In the genomic region with DNA sequence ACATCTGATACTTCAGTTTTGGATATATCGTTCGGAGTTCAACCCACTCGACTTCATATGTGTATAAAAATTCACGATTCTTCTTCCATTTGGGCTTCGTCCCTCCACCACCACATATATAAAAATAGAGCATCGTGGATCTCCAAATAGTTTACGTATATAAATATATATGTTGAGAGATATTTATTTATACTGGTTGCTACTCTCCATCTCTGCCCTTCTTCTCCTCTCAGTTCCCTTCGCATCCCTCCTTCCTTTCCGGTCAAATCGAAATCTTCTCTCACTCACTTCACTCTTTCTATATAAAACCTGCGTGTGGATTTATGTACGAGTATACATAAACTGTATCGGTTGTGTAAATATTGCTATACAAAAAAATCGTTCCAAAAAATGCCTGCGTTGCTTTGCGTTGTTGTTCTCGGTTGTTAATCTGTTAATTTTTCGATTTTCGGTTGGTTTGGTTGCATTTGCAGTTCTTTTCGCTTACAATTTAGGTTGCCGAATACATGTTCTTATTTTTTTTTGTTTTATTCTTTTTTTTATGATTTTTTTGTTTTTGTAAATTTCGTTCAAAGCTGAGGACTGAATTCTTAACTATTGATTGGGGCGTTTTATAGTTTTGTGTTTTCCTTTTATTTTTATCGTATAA, we compare ENCODE assay signal across 4 fruit fly cellular contexts.
TF ChIP-seq lines count a peak whose summit lies in the region.

No protein-coding gene starts in this region.

- TF ChIP-seq CTCF in whole organism, embryonic (GFP tag; optimal IDR thresholded peaks at IDR 0.05; lab: Kevin White, UChicago), result no peak

TF ChIP-seq in whole organism, adult, 20 proteins besides CTCF, POLR2A, EP300 and RAD21:
- TF ChIP-seq Mnt (GFP tag; optimal IDR thresholded peaks at IDR 0.05; lab: Kevin White, UChicago), result no peak
- TF ChIP-seq cic (GFP tag; optimal IDR thresholded peaks at IDR 0.05; lab: Kevin White, UChicago), result no peak
- no peak for TF ChIP-seq CG1620 (GFP tag; optimal IDR thresholded peaks at IDR 0.05; lab: Kevin White, UChicago)
- TF ChIP-seq tj (GFP tag; optimal IDR thresholded peaks at IDR 0.05; lab: Kevin White, UChicago), result peak; percentile 88
- TF ChIP-seq kay (GFP tag; lab: Kevin White, UChicago; ENCODE audit: borderline replicate concordance), result peak; percentile 57
- no peak for TF ChIP-seq toe (GFP tag; optimal IDR thresholded peaks at IDR 0.05; lab: Kevin White, UChicago)

TF ChIP-seq in whole organism, embryonic, 481 proteins besides CTCF, POLR2A, EP300 and RAD21:
- TF ChIP-seq CG11398 (GFP tag; optimal IDR thresholded peaks at IDR 0.05; lab: Kevin White, UChicago), result no peak
- TF ChIP-seq CG12769 (tag; optimal IDR thresholded peaks at IDR 0.05; lab: Kevin White, UChicago), result peak; percentile 70
- peak; percentile 20; the same call in 1 of the 2 replicates for TF ChIP-seq CG32767 (GFP tag; IDR thresholded peaks at IDR 0.05; lab: Robert Waterston, UW)
- TF ChIP-seq ftz-f1 (GFP tag; optimal IDR thresholded peaks at IDR 0.05; lab: Kevin White, UChicago), result no peak
- TF ChIP-seq ci (GFP tag; IDR thresholded peaks at IDR 0.05; lab: Robert Waterston, UW), result 0 out of 3 replicates have a peak, but pooled peaks have one; percentile 18
- no peak for TF ChIP-seq CG30020 (tag; optimal IDR thresholded peaks at IDR 0.05; lab: Kevin White, UChicago)
- peak; percentile 29; the same call in 1 of the 3 replicates for TF ChIP-seq CG2199 (GFP tag; IDR thresholded peaks at IDR 0.05; lab: Robert Waterston, UW)
- TF ChIP-seq Dip3 (GFP tag; optimal IDR thresholded peaks at IDR 0.05; lab: Kevin White, UChicago), result no peak
- 0 out of 2 replicates have a peak, but pooled peaks have one; percentile 19 for TF ChIP-seq CG31441 (GFP tag; IDR thresholded peaks at IDR 0.05; lab: Robert Waterston, UW)
- peak; percentile 30 for TF ChIP-seq sd (tag; optimal IDR thresholded peaks at IDR 0.05; lab: Kevin White, UChicago)
- no peak for TF ChIP-seq Sry-β (GFP tag; optimal IDR thresholded peaks at IDR 0.05; lab: Kevin White, UChicago)
- TF ChIP-seq odd (GFP tag; optimal IDR thresholded peaks at IDR 0.05; lab: Kevin White, UChicago), result no peak
- no peak for TF ChIP-seq CG15011 (GFP tag; optimal IDR thresholded peaks at IDR 0.05; lab: Kevin White, UChicago)
- TF ChIP-seq crol (GFP tag; IDR thresholded peaks at IDR 0.05; lab: Robert Waterston, UW), result peak; percentile 69; the same call in 1 of the 2 replicates
- peak; percentile 30 to 58 for TF ChIP-seq Trl (optimal IDR thresholded peaks at IDR 0.05; lab: Kevin White, UChicago)
- no peak for TF ChIP-seq Trl (GFP tag; optimal IDR thresholded peaks at IDR 0.05; lab: Kevin White, UChicago)
- peak in 1 of 2 experiments; percentile 41 for TF ChIP-seq Pdp1 (GFP tag; optimal IDR thresholded peaks at IDR 0.05; lab: Kevin White, UChicago)
- TF ChIP-seq z (GFP tag; IDR thresholded peaks at IDR 0.05; lab: Robert Waterston, UW), result peak; percentile 78
TF ChIP-seq in whole organism, embryonic: peak in this region for 10.

TF ChIP-seq in whole organism, prepupa, 60 proteins besides CTCF, POLR2A, EP300 and RAD21:
- TF ChIP-seq pdm3 (GFP tag; optimal IDR thresholded peaks at IDR 0.05; lab: Kevin White, UChicago) (no peak), Eip78C (GFP tag; lab: Kevin White, UChicago) (peak; percentile 39)

TF ChIP-seq in whole organism, pupa, 21 proteins besides CTCF, POLR2A, EP300 and RAD21:
- TF ChIP-seq Pif1B (GFP tag; optimal IDR thresholded peaks at IDR 0.05; lab: Kevin White, UChicago) (no peak), fd96Ca (GFP tag; IDR thresholded peaks at IDR 0.05; lab: Robert Waterston, UW) (no peak), EcR (GFP tag; optimal IDR thresholded peaks at IDR 0.05; lab: Kevin White, UChicago) (peak; percentile 13)
